Fruit fly (Drosophila melanogaster) whole organism, prepupa: ENCODE results near the gene CG3402.
A peak's percentile ranks its signal among the peaks of the same experiment; 100 is the strongest.

ENCODE experiments used
- CG10631 ChIP-seq: fragments of 200-800 bp; sonication (Bioruptor generic); optimal IDR thresholded peaks from 2 replicates; lab custom pipeline; 2016; ENCODE audit warnings: missing biosample characterization, missing genetic modification characterization
- CG10669 ChIP-seq: fragments of 200-800 bp; sonication (Bioruptor generic); optimal IDR thresholded peaks from 3 replicates; lab custom pipeline; 2018; ENCODE audit warnings: missing biosample characterization, mild to moderate bottlenecking, missing genetic modification characterization, moderate library complexity
- CG11762 ChIP-seq: fragments of 200-800 bp; sonication (Bioruptor generic); optimal IDR thresholded peaks from 3 replicates; lab custom pipeline; 2016; ENCODE audit warnings: missing biosample characterization, missing genetic modification characterization; ENCODE audit not compliant: insufficient read depth
- CG16779 ChIP-seq: fragments of 200-800 bp; sonication (Bioruptor generic); optimal IDR thresholded peaks from 3 replicates; lab custom pipeline; 2017; ENCODE audit warnings: missing biosample characterization, mild to moderate bottlenecking, missing genetic modification characterization
- CG31627 ChIP-seq: fragments of 200-800 bp; sonication (Bioruptor generic); optimal IDR thresholded peaks from 3 replicates; lab custom pipeline; 2016; ENCODE audit warnings: missing biosample characterization, missing genetic modification characterization
- CG32006 ChIP-seq: fragments of 200-800 bp; sonication (Bioruptor generic); optimal IDR thresholded peaks from 3 replicates; lab custom pipeline; 2017; ENCODE audit warnings: missing biosample characterization, mild to moderate bottlenecking, missing genetic modification characterization
- CG34406 ChIP-seq: fragments of 200-800 bp; sonication (Bioruptor generic); optimal IDR thresholded peaks from 3 replicates; lab custom pipeline; 2016; ENCODE audit warnings: missing biosample characterization, missing genetic modification characterization
- CG3919 ChIP-seq: fragments of 200-800 bp; sonication (Bioruptor generic); optimal IDR thresholded peaks from 3 replicates; lab custom pipeline; 2016; ENCODE audit warnings: missing biosample characterization, missing genetic modification characterization
- CG6163 ChIP-seq: fragments of 200-800 bp; sonication (Bioruptor generic); IDR thresholded peaks from 3 replicates; pipeline ENCODE4 v1.3.6; 2022; ENCODE audit warnings: missing biosample characterization, missing genetic modification characterization
- CG6276 ChIP-seq: fragments of 200-800 bp; sonication (Bioruptor generic); optimal IDR thresholded peaks from 2 replicates; lab custom pipeline; 2017; ENCODE audit warnings: missing biosample characterization, mild to moderate bottlenecking, missing genetic modification characterization
- CG6792 ChIP-seq: fragments of 200-800 bp; sonication (Bioruptor generic); optimal IDR thresholded peaks from 3 replicates; lab custom pipeline; 2016; ENCODE audit warnings: missing biosample characterization, missing genetic modification characterization
- CG6854 ChIP-seq: fragments of 200-800 bp; sonication (Bioruptor generic); optimal IDR thresholded peaks from 2 replicates; lab custom pipeline; 2017; ENCODE audit warnings: missing biosample characterization, mild to moderate bottlenecking, missing genetic modification characterization
- CG8119 ChIP-seq: fragments of 200-800 bp; sonication (Bioruptor generic); IDR thresholded peaks from 3 replicates; pipeline ENCODE4 v1.3.6; 2022; ENCODE audit warnings: missing biosample characterization, missing genetic modification characterization
- CG8632 ChIP-seq: fragments of 200-800 bp; sonication (Bioruptor generic); optimal IDR thresholded peaks from 3 replicates; lab custom pipeline; 2016; ENCODE audit warnings: missing biosample characterization, missing genetic modification characterization
- CG9139 ChIP-seq: fragments of 200-800 bp; sonication (Bioruptor generic); optimal IDR thresholded peaks from 3 replicates; lab custom pipeline; 2017; ENCODE audit warnings: missing biosample characterization, mild to moderate bottlenecking, missing genetic modification characterization
- Eip75B ChIP-seq: fragments of 200-800 bp; sonication (Bioruptor generic); optimal IDR thresholded peaks from 3 replicates; lab custom pipeline; 2016; ENCODE audit warnings: missing biosample characterization, missing genetic modification characterization
- Eip78C ChIP-seq: fragments of 200-800 bp; sonication (Bioruptor generic); peaks from one replicate; lab custom pipeline; 2016; ENCODE audit warnings: missing biosample characterization, missing genetic modification characterization
- Eip93F ChIP-seq: fragments of 200-800 bp; sonication (Bioruptor generic); optimal IDR thresholded peaks from 2 replicates; lab custom pipeline; 2016; ENCODE audit warnings: missing biosample characterization, mild to moderate bottlenecking, missing genetic modification characterization
- Ets21C ChIP-seq: fragments of 200-800 bp; sonication (Bioruptor generic); optimal IDR thresholded peaks from 3 replicates; lab custom pipeline; 2016; ENCODE audit warnings: missing biosample characterization, missing genetic modification characterization
- Ets96B ChIP-seq: fragments of 200-800 bp; optimal IDR thresholded peaks from 2 replicates; lab custom pipeline; 2019; ENCODE audit warnings: missing biosample characterization, mild to moderate bottlenecking, missing genetic modification characterization, moderate library complexity
- Gug ChIP-seq: fragments of 200-800 bp; sonication (Bioruptor generic); IDR thresholded peaks from 2 replicates; pipeline ENCODE4 v1.3.6; 2022; ENCODE audit warnings: missing biosample characterization, missing genetic modification characterization
- Hr38 ChIP-seq: sonication (Bioruptor generic); optimal IDR thresholded peaks from 2 replicates; lab custom pipeline; 2016; ENCODE audit warnings: missing biosample characterization, missing genetic modification characterization
- Hr39 ChIP-seq: fragments of 200-800 bp; sonication (Bioruptor generic); optimal IDR thresholded peaks from 2 replicates; lab custom pipeline; 2016; ENCODE audit warnings: missing biosample characterization, missing genetic modification characterization
- Hr4 ChIP-seq: fragments of 200-800 bp; sonication (Bioruptor generic); optimal IDR thresholded peaks from 3 replicates; lab custom pipeline; 2016; ENCODE audit warnings: missing biosample characterization, missing genetic modification characterization
- Smox ChIP-seq: fragments of 200-800 bp; sonication (Bioruptor generic); optimal IDR thresholded peaks from 3 replicates; lab custom pipeline; 2016; ENCODE audit warnings: missing biosample characterization, missing genetic modification characterization
- Sox102F ChIP-seq: fragments of 200-800 bp; sonication (Bioruptor generic); optimal IDR thresholded peaks from 2 replicates; lab custom pipeline; 2016; ENCODE audit warnings: missing biosample characterization, mild to moderate bottlenecking, missing genetic modification characterization
- Sox14 ChIP-seq: fragments of 200-800 bp; sonication (Bioruptor generic); optimal IDR thresholded peaks from 3 replicates; lab custom pipeline; 2016; ENCODE audit warnings: missing biosample characterization, missing genetic modification characterization
- Sox15 ChIP-seq: fragments of 200-800 bp; sonication (Bioruptor generic); optimal IDR thresholded peaks from 3 replicates; lab custom pipeline; 2016; ENCODE audit warnings: missing biosample characterization, missing genetic modification characterization
- achi ChIP-seq: fragments of 200-800 bp; sonication (Bioruptor generic); optimal IDR thresholded peaks from 3 replicates; lab custom pipeline; 2016; ENCODE audit warnings: missing biosample characterization, missing genetic modification characterization
- acj6 ChIP-seq: fragments of 200-800 bp; sonication (Bioruptor generic); optimal IDR thresholded peaks from 3 replicates; lab custom pipeline; 2016; ENCODE audit warnings: missing biosample characterization, missing genetic modification characterization
- dac ChIP-seq: fragments of 200-800 bp; sonication (Bioruptor generic); optimal IDR thresholded peaks from 2 replicates; lab custom pipeline; 2017; ENCODE audit warnings: missing biosample characterization, mild to moderate bottlenecking, missing genetic modification characterization
- eg ChIP-seq: fragments of 200-800 bp; sonication (Bioruptor generic); IDR thresholded peaks from 3 replicates; pipeline ENCODE4 v1.3.6; 2022; ENCODE audit warnings: missing biosample characterization, missing genetic modification characterization
- esn ChIP-seq: fragments of 200-800 bp; sonication (Bioruptor generic); optimal IDR thresholded peaks from 2 replicates; lab custom pipeline; 2016; ENCODE audit warnings: missing biosample characterization, mild to moderate bottlenecking, missing genetic modification characterization, moderate library complexity
- fd59A ChIP-seq: fragments of 200-800 bp; sonication (Bioruptor generic); optimal IDR thresholded peaks from 2 replicates; lab custom pipeline; 2017; ENCODE audit warnings: missing biosample characterization, mild to moderate bottlenecking, missing genetic modification characterization, missing genetic modification reagents
- fkh ChIP-seq: fragments of 200-800 bp; sonication (Bioruptor generic); optimal IDR thresholded peaks from 3 replicates; lab custom pipeline; 2017; ENCODE audit warnings: missing biosample characterization, mild to moderate bottlenecking, missing genetic modification characterization, moderate library complexity
- net ChIP-seq: fragments of 200-800 bp; sonication (Bioruptor generic); optimal IDR thresholded peaks from 3 replicates; lab custom pipeline; 2016; ENCODE audit warnings: missing biosample characterization, missing genetic modification characterization
- pdm3 ChIP-seq: fragments of 200-800 bp; sonication (Bioruptor generic); optimal IDR thresholded peaks from 3 replicates; lab custom pipeline; 2016; ENCODE audit warnings: missing biosample characterization, missing genetic modification characterization
- spab ChIP-seq: fragments of 200-800 bp; sonication (Bioruptor generic); optimal IDR thresholded peaks from 2 replicates; lab custom pipeline; 2017; ENCODE audit warnings: missing biosample characterization, mild to moderate bottlenecking, missing genetic modification characterization, missing genetic modification reagents
- ss ChIP-seq, 2 experiments: fragments of 200-800 bp; sonication (Bioruptor generic); optimal IDR thresholded peaks; 2 replicates in 1 of 2; 3 replicates in 1 of 2; lab custom pipeline; 2017 to 2018; ENCODE audit warnings: mild to moderate bottlenecking in 2 of 2, missing biosample characterization in 2 of 2, missing genetic modification characterization in 2 of 2, moderate library complexity in 1 of 2
- svp ChIP-seq: fragments of 200-800 bp; sonication (Bioruptor generic); peaks from one replicate; lab custom pipeline; 2016; ENCODE audit warnings: missing biosample characterization, missing genetic modification characterization
- topi ChIP-seq: fragments of 200-800 bp; sonication (Bioruptor generic); optimal IDR thresholded peaks from 3 replicates; lab custom pipeline; 2016; ENCODE audit warnings: missing biosample characterization, missing genetic modification characterization
- vri ChIP-seq: fragments of 200-800 bp; sonication (Bioruptor generic); optimal IDR thresholded peaks from 3 replicates; lab custom pipeline; 2016; ENCODE audit warnings: missing biosample characterization, mild to moderate bottlenecking, missing genetic modification characterization

CG3402 gene

dm6 chr3L:644111-644718 is 8.5 kb downstream of the CG3402 start (continued):
- peak; percentile 95 for TF ChIP-seq eg (GFP tag; lab: Robert Waterston, UW)
- TF ChIP-seq Eip93F (GFP tag; lab: Kevin White, UChicago): peak; percentile 47
- peak; percentile 98 for TF ChIP-seq CG32006 (GFP tag; lab: Kevin White, UChicago)
- peak; percentile 87 for TF ChIP-seq CG6276
- TF ChIP-seq Hr4 (GFP tag; lab: Kevin White, UChicago): peak; percentile 98
- TF ChIP-seq spab (GFP tag; lab: Kevin White, UChicago): peak; percentile 77
- peak; percentile 89 for TF ChIP-seq Sox102F (GFP tag; lab: Kevin White, UChicago)
- TF ChIP-seq Eip75B (GFP tag; lab: Kevin White, UChicago): peak; percentile 92
- TF ChIP-seq pdm3 (GFP tag; lab: Kevin White, UChicago): peak; percentile 94
- peak; percentile 96 for TF ChIP-seq CG6163 (GFP tag; lab: Robert Waterston, UW)
- TF ChIP-seq ss (GFP tag; optimal IDR thresholded peaks at IDR 0.05; lab: Kevin White, UChicago): peak; percentile 62 to 67
- TF ChIP-seq CG11762 (GFP tag; lab: Kevin White, UChicago): peak; percentile 91
- peak; percentile 82 for TF ChIP-seq fd59A (GFP tag; lab: Kevin White, UChicago)
- TF ChIP-seq fkh (GFP tag; lab: Kevin White, UChicago): peak; percentile 80
- peak; percentile 86 for TF ChIP-seq CG34406 (GFP tag; lab: Kevin White, UChicago)
- TF ChIP-seq Smox (GFP tag; lab: Kevin White, UChicago): peak; percentile 87
- TF ChIP-seq esn: peak; percentile 91
- TF ChIP-seq dac (GFP tag; lab: Kevin White, UChicago): peak; percentile 98
- peak; percentile 76 for TF ChIP-seq Sox15
- peak; percentile 89 for TF ChIP-seq topi (GFP tag; lab: Kevin White, UChicago)
- TF ChIP-seq acj6 (GFP tag; lab: Kevin White, UChicago): peak; percentile 94
- peak; percentile 91 for TF ChIP-seq Hr39 (GFP tag; lab: Kevin White, UChicago)
- TF ChIP-seq Eip78C (GFP tag; lab: Kevin White, UChicago): peak; percentile 97

DNA sequence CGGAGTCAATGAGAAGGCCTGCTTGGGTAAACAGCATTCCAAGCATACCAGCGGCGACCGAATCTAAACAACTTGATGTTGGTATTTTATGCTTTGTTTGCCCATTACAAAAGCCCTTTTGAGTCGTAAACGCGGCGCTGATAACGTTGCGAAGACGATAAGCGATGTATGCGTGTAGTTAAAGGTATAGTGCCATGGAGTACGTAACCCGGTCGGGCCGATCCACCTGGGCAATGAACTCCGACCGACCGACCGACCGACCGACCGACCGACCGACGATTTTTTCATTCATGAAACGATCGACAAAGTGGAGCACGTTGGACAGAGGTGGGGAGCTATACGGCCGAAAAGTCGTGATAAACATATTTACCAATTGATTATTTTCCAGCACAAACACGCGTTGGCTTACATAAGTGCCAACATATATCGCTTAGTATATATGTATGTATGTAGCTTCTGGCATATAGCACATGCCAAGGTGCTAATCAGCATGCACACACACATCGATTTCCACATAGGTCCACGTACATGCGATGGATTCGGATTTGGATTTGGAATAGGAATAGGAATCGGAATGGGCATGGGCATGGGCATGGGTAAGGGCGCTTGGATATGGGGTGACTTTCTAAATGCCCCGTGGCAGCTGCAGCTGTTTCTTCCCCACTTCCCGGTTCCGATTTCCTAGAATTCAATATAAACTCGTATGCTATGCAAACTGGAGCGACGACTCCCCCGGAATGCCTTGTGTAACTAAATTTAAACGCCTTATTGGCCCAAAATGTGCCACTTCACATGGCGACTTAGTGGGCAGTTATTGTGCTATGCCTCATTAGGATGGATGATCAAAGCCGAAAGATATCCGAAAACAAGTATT is 9.6 kb downstream of the CG3402 start:
- TF ChIP-seq CG32006 (GFP tag; lab: Kevin White, UChicago): no peak
- TF ChIP-seq Sox14 (GFP tag; lab: Kevin White, UChicago): no peak
- TF ChIP-seq vri (GFP tag; lab: Kevin White, UChicago): peak; percentile 0
- TF ChIP-seq fkh (GFP tag; lab: Kevin White, UChicago): peak; percentile 92
- TF ChIP-seq CG10669 (GFP tag; lab: Kevin White, UChicago): no peak
- no peak for TF ChIP-seq CG31627
- no peak for TF ChIP-seq Hr4 (GFP tag; lab: Kevin White, UChicago)
- TF ChIP-seq CG8632 (GFP tag; lab: Kevin White, UChicago): no peak
- no peak for TF ChIP-seq esn
- TF ChIP-seq spab (GFP tag; lab: Kevin White, UChicago): no peak
- TF ChIP-seq CG9139 (GFP tag; lab: Kevin White, UChicago): no peak
- TF ChIP-seq CG3919 (GFP tag; lab: Kevin White, UChicago): no peak
- no peak for TF ChIP-seq Gug (GFP tag; lab: Robert Waterston, UW)
- TF ChIP-seq Smox (GFP tag; lab: Kevin White, UChicago): no peak
- TF ChIP-seq achi (GFP tag; lab: Kevin White, UChicago): no peak
- no peak for TF ChIP-seq Ets21C (GFP tag; lab: Kevin White, UChicago)

DNA sequence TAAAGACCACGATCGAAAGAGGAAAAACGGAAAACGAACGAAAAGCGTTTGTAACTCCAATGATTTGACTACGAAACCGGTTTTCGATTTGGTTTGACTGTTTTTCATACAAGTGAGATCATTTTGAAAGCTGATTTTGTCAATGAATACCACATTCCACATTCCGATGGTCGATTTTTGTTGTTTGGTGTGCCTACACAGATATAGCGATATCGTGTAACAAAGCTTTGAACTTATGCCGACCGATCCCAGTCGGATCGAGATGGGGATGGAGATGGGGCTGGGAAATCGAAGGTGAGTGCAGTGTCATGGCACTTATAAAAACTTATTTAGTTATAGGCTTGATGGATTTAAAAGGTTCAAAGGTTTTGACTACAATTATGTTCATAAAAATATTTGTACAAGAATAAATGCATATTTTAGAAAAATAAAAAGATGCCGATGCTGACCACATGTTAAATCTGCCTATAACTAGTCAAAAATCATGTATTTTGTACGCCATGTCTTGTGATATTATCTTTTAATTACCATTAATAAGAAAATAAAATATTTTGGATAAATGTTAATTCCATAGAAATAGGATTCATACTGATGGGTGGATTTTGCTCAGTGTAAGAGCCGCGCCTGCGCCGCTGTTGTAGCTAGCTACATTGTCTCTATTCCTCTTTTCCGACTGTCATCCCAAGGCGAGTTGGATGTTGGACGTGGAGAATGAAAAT is 10.4 kb downstream of the CG3402 start:
- TF ChIP-seq net (GFP tag; lab: Kevin White, UChicago) (no peak), vri (GFP tag; lab: Kevin White, UChicago) (no peak), CG16779 (tag; lab: Kevin White, UChicago) (peak; percentile 2), Hr4 (GFP tag; lab: Kevin White, UChicago) (peak; percentile 73), CG9139 (GFP tag; lab: Kevin White, UChicago) (no peak), svp (GFP tag; lab: Kevin White, UChicago) (peak; percentile 25), CG10631 (GFP tag; lab: Kevin White, UChicago) (peak; percentile 57), CG6854 (GFP tag; lab: Kevin White, UChicago) (no peak), CG6792 (GFP tag; lab: Kevin White, UChicago) (no peak), Hr38 (GFP tag; lab: Kevin White, UChicago) (no peak), CG8119 (GFP tag; lab: Robert Waterston, UW) (peak; percentile 64; the same call in 2 of the 3 replicates), acj6 (GFP tag; lab: Kevin White, UChicago) (peak; percentile 29), Eip93F (GFP tag; lab: Kevin White, UChicago) (no peak), Sox14 (GFP tag; lab: Kevin White, UChicago) (peak; percentile 19), Hr39 (GFP tag; lab: Kevin White, UChicago) (no peak), CG8632 (GFP tag; lab: Kevin White, UChicago) (no peak), Ets96B (peak; percentile 54), spab (GFP tag; lab: Kevin White, UChicago) (peak; percentile 37)
